Worm (Caenorhabditis elegans): ENCODE results near the gene T07C4.12.

Gene T07C4.12

DNA sequence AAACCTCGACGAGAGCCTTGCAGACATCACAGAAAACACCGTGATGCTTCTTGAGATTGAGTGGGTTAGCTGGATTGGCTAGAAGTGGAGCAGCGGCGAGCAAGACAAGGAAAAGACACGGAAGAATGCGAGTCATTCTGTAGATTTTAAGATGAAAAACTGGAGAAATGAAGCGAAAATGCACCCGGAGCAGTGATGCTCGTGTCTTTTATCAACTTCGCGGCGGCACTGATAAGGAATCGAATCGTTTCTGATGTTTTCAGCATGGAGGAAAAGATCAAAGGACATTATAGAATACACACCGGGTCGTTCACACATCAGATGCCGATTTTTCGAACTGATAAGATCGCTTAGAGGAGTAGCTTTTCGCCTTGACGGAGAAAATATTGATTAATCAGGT, 22.9 kb upstream of the T07C4.12 start, which contains the start of gene spp-1:
Gene spp-1, minus strand, starts transcription at position 287 of the 400 bp plus-strand sequence.
- TF ChIP-seq nhr-21 (tag; optimal IDR thresholded peaks at IDR 0.05) (no peak), crh-2 (tag; optimal IDR thresholded peaks at IDR 0.05) (peak; percentile 38), sma-9 (GFP tag; optimal IDR thresholded peaks at IDR 0.05) (peak; percentile 54), sma-9 (tag; optimal IDR thresholded peaks at IDR 0.05) (no peak), egl-27 (tag; optimal IDR thresholded peaks at IDR 0.05) (no peak), ceh-16 (tag; optimal IDR thresholded peaks at IDR 0.05) (no peak), F13H6.1 (tag; optimal IDR thresholded peaks at IDR 0.05) (no peak), unc-39 (tag; optimal IDR thresholded peaks at IDR 0.05) (no peak), gmeb-1 (tag; optimal IDR thresholded peaks at IDR 0.05) (peak; percentile 37), fos-1 (tag; optimal IDR thresholded peaks at IDR 0.05) (peak; percentile 75)

DNA sequence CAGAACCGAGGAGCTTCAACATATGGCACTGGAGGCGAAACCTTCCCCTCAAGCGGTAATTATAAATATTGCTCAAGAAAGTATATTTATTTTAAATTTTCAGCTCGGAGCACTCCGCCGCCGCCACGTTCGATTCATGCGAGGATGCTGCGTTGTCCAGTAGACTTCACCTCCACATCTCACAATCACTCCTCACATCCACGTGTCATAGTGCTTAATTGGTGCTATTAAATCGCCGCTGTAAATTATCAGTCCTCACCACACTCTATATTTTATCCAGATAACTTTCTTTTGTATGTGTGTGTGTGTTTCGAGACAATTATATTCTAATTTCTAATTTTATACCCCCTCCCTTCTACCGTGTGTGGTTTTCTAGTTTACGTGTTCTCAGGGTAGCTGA, 22.1 kb upstream of the T07C4.12 start:
- TF ChIP-seq F13H6.1 (tag; optimal IDR thresholded peaks at IDR 0.05): no peak
- no peak for TF ChIP-seq nhr-21 (tag; optimal IDR thresholded peaks at IDR 0.05)
- no peak for TF ChIP-seq ceh-16 (tag; optimal IDR thresholded peaks at IDR 0.05)
- no peak for TF ChIP-seq peb-1 (tag; optimal IDR thresholded peaks at IDR 0.05)
- TF ChIP-seq crh-2 (tag; optimal IDR thresholded peaks at IDR 0.05): peak; percentile 25
- TF ChIP-seq unc-62 (GFP tag; optimal IDR thresholded peaks at IDR 0.05): no peak
- no peak for TF ChIP-seq zag-1 (tag; optimal IDR thresholded peaks at IDR 0.05)
- no peak for TF ChIP-seq ama-1 (optimal IDR thresholded peaks at IDR 0.05)
- no peak for TF ChIP-seq C34F6.9 (tag; optimal IDR thresholded peaks at IDR 0.05)

DNA sequence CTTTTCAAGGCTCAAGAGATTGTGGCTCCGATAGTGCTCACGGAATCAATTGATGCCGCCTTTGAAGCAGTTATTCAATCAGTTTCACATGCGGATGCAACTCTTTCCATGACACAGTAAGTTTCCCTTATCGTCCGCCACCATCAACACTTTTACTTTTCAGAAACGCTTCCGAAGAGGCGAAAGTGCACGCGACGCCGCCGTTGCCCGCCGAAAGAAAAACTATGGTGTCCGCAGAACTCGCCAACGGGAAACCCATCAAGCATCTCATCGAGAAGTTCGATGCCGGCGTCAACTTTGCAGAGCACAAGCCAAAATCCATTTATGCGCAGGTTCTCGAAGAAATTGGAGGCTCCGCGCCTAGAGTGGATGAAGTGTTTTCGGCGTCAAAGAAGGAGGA, 21.0 kb upstream of the T07C4.12 start:
- TF ChIP-seq aly-2 (tag; optimal IDR thresholded peaks at IDR 0.05): no peak
- TF ChIP-seq nhr-11 (tag; optimal IDR thresholded peaks at IDR 0.05): no peak
- no peak for TF ChIP-seq elt-3 (tag; optimal IDR thresholded peaks at IDR 0.05)
- TF ChIP-seq nhr-237 (tag; optimal IDR thresholded peaks at IDR 0.05): no peak
- TF ChIP-seq gmeb-1 (tag; optimal IDR thresholded peaks at IDR 0.05): no peak
- no peak for TF ChIP-seq blmp-1 (tag; optimal IDR thresholded peaks at IDR 0.05; ENCODE audit: insufficient read depth)
- no peak for TF ChIP-seq nhr-12 (tag; optimal IDR thresholded peaks at IDR 0.05)
- no peak for TF ChIP-seq ceh-82 (tag; optimal IDR thresholded peaks at IDR 0.05)
- no peak for TF ChIP-seq sma-3 (GFP tag; optimal IDR thresholded peaks at IDR 0.05)
- TF ChIP-seq zag-1 (tag; optimal IDR thresholded peaks at IDR 0.05): no peak
- TF ChIP-seq mbf-1 (tag; optimal IDR thresholded peaks at IDR 0.05): no peak
- no peak for TF ChIP-seq elt-1 (tag; optimal IDR thresholded peaks at IDR 0.05)
- no peak for TF ChIP-seq lin-13 (GFP tag; optimal IDR thresholded peaks at IDR 0.05)
- TF ChIP-seq nhr-10 (tag; optimal IDR thresholded peaks at IDR 0.05): no peak
- no peak for TF ChIP-seq nhr-21 (tag; optimal IDR thresholded peaks at IDR 0.05)

DNA sequence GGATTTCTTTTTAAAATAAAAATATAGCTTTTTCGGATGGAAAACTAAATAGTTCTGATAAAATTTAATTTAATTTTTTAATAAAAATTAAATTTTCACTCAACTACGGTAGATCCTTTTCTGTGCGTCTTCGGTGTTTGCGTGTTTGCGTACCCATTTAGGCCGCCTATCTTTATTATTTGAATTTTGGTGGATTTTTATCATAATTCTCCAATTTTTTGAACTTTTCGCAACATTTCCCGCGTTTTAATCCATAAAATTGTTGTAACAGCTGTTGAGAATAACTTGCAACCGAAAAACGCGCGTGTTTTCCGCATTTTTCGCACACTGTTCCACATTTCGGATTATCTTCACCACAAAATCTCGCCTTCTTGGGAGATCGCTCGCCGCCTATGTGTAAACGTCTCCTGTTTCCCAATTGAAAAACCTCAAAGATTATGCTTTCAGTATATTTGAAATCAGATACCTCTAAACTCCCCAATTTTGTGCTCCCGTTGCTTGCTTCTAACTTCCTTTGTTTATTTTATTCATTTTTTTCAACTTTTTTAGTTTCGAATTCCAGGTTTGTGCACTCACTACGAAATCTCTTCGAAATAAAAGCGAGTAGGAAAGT, 19.2 kb upstream of the T07C4.12 start, which contains the start of gene T07C4.3:
Gene T07C4.3, plus strand, starts transcription at position 563 of the 613 bp plus-strand sequence.
- no peak for TF ChIP-seq nhr-77 (tag; optimal IDR thresholded peaks at IDR 0.05)
- TF ChIP-seq nhr-237 (tag; optimal IDR thresholded peaks at IDR 0.05): no peak
- TF ChIP-seq F13H6.1 (tag; optimal IDR thresholded peaks at IDR 0.05): no peak
- no peak for TF ChIP-seq nhr-6 (tag; optimal IDR thresholded peaks at IDR 0.05)
- TF ChIP-seq skn-1 (tag; optimal IDR thresholded peaks at IDR 0.05): no peak
- TF ChIP-seq mdl-1 (tag; optimal IDR thresholded peaks at IDR 0.05): no peak
- no peak for TF ChIP-seq ZK546.5 (tag; optimal IDR thresholded peaks at IDR 0.05)
- no peak for TF ChIP-seq ceh-16 (tag; optimal IDR thresholded peaks at IDR 0.05)
- TF ChIP-seq snpc-4 (tag; optimal IDR thresholded peaks at IDR 0.05): no peak
- no peak for TF ChIP-seq sem-4 (tag; optimal IDR thresholded peaks at IDR 0.05)
- no peak for TF ChIP-seq ama-1 (optimal IDR thresholded peaks at IDR 0.05)

DNA sequence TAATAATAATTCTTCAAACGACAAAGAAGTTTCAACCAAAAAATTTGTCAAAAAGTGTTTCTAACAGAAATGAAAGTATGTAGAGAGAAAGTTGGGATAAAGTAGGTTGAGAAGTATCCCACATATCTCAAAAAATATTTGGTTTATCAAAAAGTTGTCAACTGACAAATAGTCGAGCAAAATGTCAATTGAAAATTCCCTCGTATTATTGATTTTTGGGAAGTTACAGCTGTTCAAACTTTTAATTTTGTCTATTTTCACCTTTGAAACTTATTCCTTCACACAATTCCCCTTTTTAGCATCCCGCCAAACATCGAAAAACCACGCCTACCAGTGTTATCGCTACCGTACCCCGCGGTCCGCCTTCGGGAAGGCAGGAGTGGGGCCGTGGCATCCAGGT, 14.6 kb upstream of the T07C4.12 start, which contains the start of gene tbx-8:
Gene tbx-8, plus strand, starts transcription at position 301 of the 400 bp plus-strand sequence.
- TF ChIP-seq mab-5 (tag; optimal IDR thresholded peaks at IDR 0.05) (no peak), sma-9 (GFP tag; optimal IDR thresholded peaks at IDR 0.05) (no peak), sma-9 (tag; optimal IDR thresholded peaks at IDR 0.05) (no peak), lin-13 (GFP tag; optimal IDR thresholded peaks at IDR 0.05) (no peak), alr-1 (tag; optimal IDR thresholded peaks at IDR 0.05) (no peak), nhr-11 (tag; optimal IDR thresholded peaks at IDR 0.05) (no peak), ztf-4 (tag; optimal IDR thresholded peaks at IDR 0.05) (no peak), nhr-10 (tag; optimal IDR thresholded peaks at IDR 0.05) (no peak), sma-3 (GFP tag; optimal IDR thresholded peaks at IDR 0.05) (no peak), snpc-4 (tag; optimal IDR thresholded peaks at IDR 0.05) (no peak), peb-1 (tag; optimal IDR thresholded peaks at IDR 0.05) (no peak), crh-2 (tag; optimal IDR thresholded peaks at IDR 0.05) (no peak), lin-39 (tag; optimal IDR thresholded peaks at IDR 0.05) (no peak), egl-27 (tag; optimal IDR thresholded peaks at IDR 0.05) (no peak), zag-1 (tag; optimal IDR thresholded peaks at IDR 0.05) (no peak), elt-1 (tag; optimal IDR thresholded peaks at IDR 0.05) (no peak), ama-1 (optimal IDR thresholded peaks at IDR 0.05) (no peak), unc-39 (tag; optimal IDR thresholded peaks at IDR 0.05) (no peak), elt-3 (tag; optimal IDR thresholded peaks at IDR 0.05) (no peak)

All from whole organism, L2 larva.